Worm (Caenorhabditis elegans) whole organism, L3 larva: ENCODE data around the gene K07C11.8.
A peak's percentile ranks its signal among the peaks of the same experiment; 100 is the strongest.

Experiments
- ceh-28 ChIP-seq: fragments of 150-350 bp; optimal IDR thresholded peaks from 2 replicates; lab custom pipeline; 2014; ENCODE audit warnings: missing biosample characterization, missing genetic modification reagents, missing genetic modification characterization
- fos-1 ChIP-seq: fragments of 150-350 bp; optimal IDR thresholded peaks from 2 replicates; lab custom pipeline; 2014; ENCODE audit warnings: missing biosample characterization, missing genetic modification characterization
- hmg-11 ChIP-seq: sonication (generic microtip); optimal IDR thresholded peaks from 2 replicates; lab custom pipeline; 2016; ENCODE audit warnings: missing genetic modification characterization, missing compliant biosample characterization
- jun-1 ChIP-seq: fragments of 150-350 bp; optimal IDR thresholded peaks from 2 replicates; lab custom pipeline; 2014; ENCODE audit warnings: missing biosample characterization, missing genetic modification reagents, missing genetic modification characterization
- nhr-12 ChIP-seq: fragments of 150-350 bp; optimal IDR thresholded peaks from 2 replicates; lab custom pipeline; 2014; ENCODE audit warnings: missing biosample characterization, missing genetic modification characterization
- nhr-25 ChIP-seq: sonication (generic microtip); optimal IDR thresholded peaks from 2 replicates; lab custom pipeline; 2017; ENCODE audit warnings: missing biosample characterization, missing genetic modification characterization
- nhr-77 ChIP-seq: fragments of 150-350 bp; optimal IDR thresholded peaks from 2 replicates; lab custom pipeline; 2014; ENCODE audit warnings: missing biosample characterization, missing genetic modification characterization
- sea-2 ChIP-seq: fragments of 150-350 bp; sonication (generic microtip); optimal IDR thresholded peaks from 4 replicates; lab custom pipeline; 2014; ENCODE audit warnings: missing biosample characterization, missing genetic modification reagents, missing genetic modification characterization
- snpc-4 ChIP-seq: fragments of 150-350 bp; optimal IDR thresholded peaks from 2 replicates; lab custom pipeline; 2014; ENCODE audit warnings: missing biosample characterization, missing genetic modification characterization
- unc-62 ChIP-seq: fragments of 150-350 bp; sonication (generic microtip); optimal IDR thresholded peaks from 4 replicates; lab custom pipeline; 2014; ENCODE audit warnings: missing biosample characterization, missing genetic modification reagents, missing genetic modification characterization
- ztf-11 ChIP-seq: fragments of 150-350 bp; optimal IDR thresholded peaks from 2 replicates; lab custom pipeline; 2014; ENCODE audit warnings: missing biosample characterization, missing genetic modification characterization
- ztf-4 ChIP-seq: fragments of 150-350 bp; optimal IDR thresholded peaks from 2 replicates; lab custom pipeline; 2014; ENCODE audit warnings: missing biosample characterization, missing genetic modification characterization

DNA sequence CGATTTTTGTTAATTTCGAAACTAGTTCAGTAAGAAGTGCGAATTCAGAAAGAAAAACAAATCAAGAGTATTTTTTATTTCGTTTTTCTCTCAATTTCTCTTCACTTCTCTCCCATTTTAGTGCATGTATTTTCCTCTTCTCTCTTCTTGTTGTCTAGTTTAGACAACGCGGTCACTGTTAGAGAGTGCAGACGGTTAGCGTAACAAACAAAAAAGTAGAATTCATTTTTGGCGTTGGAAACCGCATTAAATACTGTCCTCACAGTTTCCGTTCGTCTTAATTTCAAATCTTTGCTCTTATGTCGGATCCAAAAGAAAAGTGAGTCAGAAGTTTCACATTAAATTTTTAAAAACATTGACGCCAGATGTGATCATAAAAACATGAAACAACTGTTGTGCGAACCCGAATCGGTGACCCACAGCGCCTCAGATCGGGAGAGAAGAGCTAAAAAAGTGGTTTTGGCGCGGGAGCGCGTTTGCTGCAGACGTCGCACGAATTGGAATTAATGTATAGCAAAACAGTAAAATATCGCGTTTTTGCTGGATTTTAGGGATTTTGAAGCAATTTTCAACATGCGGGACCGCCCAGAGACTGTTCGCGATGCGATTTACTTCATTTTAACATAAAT, 38.7 kb downstream of the K07C11.8 start, which contains the start of gene srp-7:
- TF ChIP-seq nhr-25 (no peak), jun-1 (no peak), nhr-77 (tag; lab: Kevin White, UChicago) (no peak), fos-1 (tag; lab: Kevin White, UChicago) (no peak), snpc-4 (no peak), sea-2 (GFP tag; lab: Kevin White, UChicago) (no peak), ceh-28 (no peak), nhr-12 (tag; lab: Kevin White, UChicago) (no peak), hmg-11 (tag; lab: Kevin White, UChicago) (peak; percentile 16), unc-62 (no peak), ztf-4 (no peak), ztf-11 (tag; lab: Kevin White, UChicago) (no peak)
